Fruit fly (Drosophila melanogaster) whole organism, embryonic: ENCODE measurements around the gene CG33203.
A peak's percentile ranks its signal among the peaks of the same experiment; 100 is the strongest.

Experiments
- Aef1 ChIP-seq: fragments of 200-800 bp; sonication (Bioruptor generic); IDR thresholded peaks from 3 replicates; pipeline ENCODE4 v1.3.6; 2022; ENCODE audit warnings: missing biosample characterization, missing genetic modification characterization
- Atf-2 ChIP-seq: fragments of 200-800 bp; sonication (Bioruptor generic); optimal IDR thresholded peaks from 2 replicates; lab custom pipeline; 2016; ENCODE audit warnings: missing biosample characterization, missing genetic modification characterization
- CG10431 ChIP-seq: fragments of 200-800 bp; sonication (Bioruptor generic); optimal IDR thresholded peaks from 3 replicates; lab custom pipeline; 2018; ENCODE audit warnings: missing biosample characterization, mild to moderate bottlenecking, missing genetic modification characterization
- CG10979 ChIP-seq: fragments of 200-800 bp; sonication (Bioruptor generic); optimal IDR thresholded peaks from 2 replicates; lab custom pipeline; 2018; ENCODE audit warnings: missing biosample characterization, mild to moderate bottlenecking, missing genetic modification characterization, moderate library complexity
- CG11093 ChIP-seq: fragments of 200-800 bp; sonication (Bioruptor generic); IDR thresholded peaks from 3 replicates; pipeline ENCODE4 v1.3.6; 2022; ENCODE audit warnings: missing biosample characterization, missing genetic modification characterization
- CG11723 ChIP-seq: fragments of 200-800 bp; sonication (Bioruptor generic); optimal IDR thresholded peaks from 2 replicates; lab custom pipeline; 2017; ENCODE audit warnings: missing biosample characterization, mild to moderate bottlenecking, missing genetic modification characterization
- CG12071 ChIP-seq: fragments of 200-800 bp; sonication (Bioruptor generic); optimal IDR thresholded peaks from 3 replicates; lab custom pipeline; 2018; ENCODE audit warnings: missing biosample characterization, mild to moderate bottlenecking, missing genetic modification characterization
- CG12744 ChIP-seq: fragments of 200-800 bp; sonication (Bioruptor generic); optimal IDR thresholded peaks from 2 replicates; lab custom pipeline; 2016; ENCODE audit warnings: missing biosample characterization, missing genetic modification characterization
- CG13894 ChIP-seq: fragments of 200-800 bp; sonication (Bioruptor generic); optimal IDR thresholded peaks from 3 replicates; lab custom pipeline; 2018; ENCODE audit warnings: missing biosample characterization, mild to moderate bottlenecking, missing genetic modification characterization, moderate library complexity
- CG14441 ChIP-seq: fragments of 200-800 bp; sonication (Bioruptor generic); IDR thresholded peaks from 2 replicates; pipeline ENCODE4 v1.3.6; 2022; ENCODE audit warnings: missing biosample characterization, missing genetic modification characterization
- CG15601 ChIP-seq: fragments of 200-800 bp; sonication (Bioruptor generic); optimal IDR thresholded peaks from 3 replicates; lab custom pipeline; 2019; ENCODE audit warnings: missing biosample characterization, mild to moderate bottlenecking, missing genetic modification characterization, moderate library complexity
- CG16815 ChIP-seq: fragments of 200-800 bp; sonication (Bioruptor generic); optimal IDR thresholded peaks from 3 replicates; lab custom pipeline; 2017; ENCODE audit warnings: missing biosample characterization, mild to moderate bottlenecking, missing genetic modification characterization
- CG17612 ChIP-seq: fragments of 200-800 bp; sonication (Bioruptor generic); IDR thresholded peaks from 2 replicates; pipeline ENCODE4 v1.3.6; 2022; ENCODE audit warnings: missing biosample characterization, missing genetic modification characterization
- CG1792 ChIP-seq: fragments of 200-800 bp; sonication (Bioruptor generic); optimal IDR thresholded peaks from 2 replicates; lab custom pipeline; 2016; ENCODE audit warnings: missing biosample characterization, missing genetic modification characterization
- CG6175 ChIP-seq: fragments of 200-800 bp; sonication (Bioruptor generic); IDR thresholded peaks from 3 replicates; pipeline ENCODE4 v1.3.6; 2022; ENCODE audit warnings: missing biosample characterization, missing genetic modification characterization
- CG6791 ChIP-seq: fragments of 200-800 bp; sonication (Bioruptor generic); IDR thresholded peaks from 3 replicates; pipeline ENCODE4 v1.3.6; 2022; ENCODE audit warnings: missing biosample characterization, missing genetic modification characterization; ENCODE audit not compliant: partially characterized antibody
- CG8944 ChIP-seq: fragments of 200-800 bp; sonication (Bioruptor generic); optimal IDR thresholded peaks from 3 replicates; lab custom pipeline; 2016; ENCODE audit warnings: missing biosample characterization, missing genetic modification characterization
- CHES-1-like ChIP-seq: fragments of 200-800 bp; sonication (Bioruptor generic); optimal IDR thresholded peaks from 2 replicates; lab custom pipeline; 2016; ENCODE audit warnings: missing biosample characterization, missing genetic modification characterization
- Dek ChIP-seq: fragments of 200-800 bp; sonication (Bioruptor generic); optimal IDR thresholded peaks from 3 replicates; lab custom pipeline; 2019; ENCODE audit warnings: missing biosample characterization, mild to moderate bottlenecking, missing genetic modification characterization, moderate library complexity
- Dfd ChIP-seq, 2 experiments: fragments of >200 bp; optimal IDR thresholded peaks; 2 replicates each; lab custom pipeline; 2017; ENCODE audit warnings: missing biosample characterization in 2 of 2, missing genetic modification characterization in 2 of 2
- ERR ChIP-seq: fragments of 200-800 bp; sonication (Bioruptor generic); optimal IDR thresholded peaks from 2 replicates; lab custom pipeline; 2016; ENCODE audit warnings: missing biosample characterization, missing genetic modification characterization
- Fer2 ChIP-seq: fragments of 200-800 bp; sonication (Bioruptor generic); optimal IDR thresholded peaks from 2 replicates; lab custom pipeline; 2018; ENCODE audit warnings: missing biosample characterization, mild to moderate bottlenecking, missing genetic modification characterization, moderate library complexity
- H2.0 ChIP-seq: fragments of 200-800 bp; sonication (Bioruptor generic); IDR thresholded peaks from 2 replicates; pipeline ENCODE4 v1.3.6; 2022; ENCODE audit warnings: missing biosample characterization, missing genetic modification characterization
- HLH3B ChIP-seq: fragments of 200-800 bp; sonication (Bioruptor generic); IDR thresholded peaks from 2 replicates; pipeline ENCODE4 v1.3.6; 2022; ENCODE audit warnings: missing biosample characterization, missing genetic modification characterization
- HmgD ChIP-seq: fragments of 200-800 bp; sonication (Bioruptor generic); optimal IDR thresholded peaks from 3 replicates; lab custom pipeline; 2016; ENCODE audit warnings: missing biosample characterization, missing genetic modification characterization
- Hr39 ChIP-seq: fragments of >200 bp; optimal IDR thresholded peaks from 2 replicates; lab custom pipeline; 2017
- MTF-1 ChIP-seq: fragments of 200-800 bp; sonication (Bioruptor generic); optimal IDR thresholded peaks from 2 replicates; lab custom pipeline; 2018; ENCODE audit warnings: missing biosample characterization, mild to moderate bottlenecking, missing genetic modification characterization, borderline replicate concordance
- Myb ChIP-seq: fragments of 200-800 bp; sonication (Bioruptor generic); optimal IDR thresholded peaks from 2 replicates; lab custom pipeline; 2016; ENCODE audit warnings: missing biosample characterization, missing genetic modification characterization
- ac ChIP-seq: fragments of 200-800 bp; sonication (Bioruptor generic); optimal IDR thresholded peaks from 3 replicates; lab custom pipeline; 2017; ENCODE audit warnings: missing biosample characterization, mild to moderate bottlenecking, missing genetic modification characterization
- caup ChIP-seq: fragments of 200-800 bp; sonication (Bioruptor generic); optimal IDR thresholded peaks from 3 replicates; lab custom pipeline; 2017; ENCODE audit warnings: missing biosample characterization, mild to moderate bottlenecking, missing genetic modification characterization, moderate library complexity; ENCODE audit not compliant: severe bottlenecking
- chn ChIP-seq: fragments of 200-800 bp; sonication (Bioruptor generic); optimal IDR thresholded peaks from 2 replicates; lab custom pipeline; 2016; ENCODE audit warnings: missing biosample characterization, missing genetic modification characterization
- crol ChIP-seq: fragments of 200-800 bp; sonication (Bioruptor generic); IDR thresholded peaks from 2 replicates; pipeline ENCODE4 v1.3.6; 2022; ENCODE audit warnings: missing biosample characterization, missing genetic modification characterization
- dati ChIP-seq: fragments of 200-800 bp; sonication (Bioruptor generic); IDR thresholded peaks from 2 replicates; pipeline ENCODE4 v1.3.6; 2022; ENCODE audit warnings: missing biosample characterization, missing genetic modification characterization
- ems ChIP-seq: fragments of 200-800 bp; sonication (Bioruptor generic); optimal IDR thresholded peaks from 3 replicates; lab custom pipeline; 2016; ENCODE audit warnings: missing biosample characterization, missing genetic modification characterization
- en ChIP-seq: fragments of 200-800 bp; sonication (Bioruptor generic); optimal IDR thresholded peaks from 2 replicates; lab custom pipeline; 2016; ENCODE audit warnings: missing biosample characterization, missing genetic modification characterization
- ewg ChIP-seq: fragments of 200-800 bp; sonication (Bioruptor generic); optimal IDR thresholded peaks from 3 replicates; lab custom pipeline; 2017; ENCODE audit warnings: mild to moderate bottlenecking, missing biosample characterization, missing genetic modification reagents, missing genetic modification characterization
- fd96Cb ChIP-seq: fragments of 200-800 bp; sonication (Bioruptor generic); optimal IDR thresholded peaks from 2 replicates; lab custom pipeline; 2018; ENCODE audit warnings: missing biosample characterization, mild to moderate bottlenecking, missing genetic modification characterization, moderate library complexity
- ftz-f1 ChIP-seq: fragments of 200-800 bp; sonication (Bioruptor generic); optimal IDR thresholded peaks from 2 replicates; lab custom pipeline; 2016; ENCODE audit warnings: missing biosample characterization, missing genetic modification characterization
- hkb ChIP-seq, 2 experiments: fragments of 200-800 bp in 1 of 2; fragments of >200 bp in 1 of 2; sonication (Bioruptor generic) in 1 of 2; IDR thresholded peaks in 1 of 2; optimal IDR thresholded peaks in 1 of 2; 2 replicates each; pipeline versions ENCODE4 v1.3.6 to Lab custom; 2017 to 2022; ENCODE audit warnings: missing biosample characterization in 1 of 2, missing genetic modification characterization in 1 of 2
- jing ChIP-seq: fragments of 200-800 bp; sonication (Bioruptor generic); optimal IDR thresholded peaks from 2 replicates; lab custom pipeline; 2018; ENCODE audit warnings: missing biosample characterization, mild to moderate bottlenecking, missing genetic modification characterization
- lab ChIP-seq: fragments of 200-800 bp; sonication (Bioruptor generic); optimal IDR thresholded peaks from 3 replicates; lab custom pipeline; 2017; ENCODE audit warnings: missing biosample characterization, missing genetic modification characterization, mild to moderate bottlenecking, moderate library complexity, missing genetic modification reagents
- mam ChIP-seq: fragments of 200-800 bp; sonication (Bioruptor generic); optimal IDR thresholded peaks from 3 replicates; lab custom pipeline; 2016; ENCODE audit warnings: missing biosample characterization, missing genetic modification characterization
- pfk ChIP-seq: fragments of 200-800 bp; sonication (Bioruptor generic); optimal IDR thresholded peaks from 2 replicates; lab custom pipeline; 2018; ENCODE audit warnings: missing biosample characterization, mild to moderate bottlenecking, missing genetic modification characterization, moderate library complexity
- sr ChIP-seq: fragments of 200-800 bp; sonication (Bioruptor generic); IDR thresholded peaks from 3 replicates; pipeline ENCODE4 v1.3.6; 2022; ENCODE audit warnings: missing biosample characterization, missing genetic modification characterization
- toy ChIP-seq: fragments of 200-800 bp; sonication (Bioruptor generic); IDR thresholded peaks from 2 replicates; pipeline ENCODE4 v1.3.6; 2022; ENCODE audit warnings: missing biosample characterization, missing genetic modification characterization
- ttk ChIP-seq: fragments of 200-800 bp; sonication (Bioruptor generic); IDR thresholded peaks from 2 replicates; pipeline ENCODE4 v2.1.2; 2022; ENCODE audit warnings: missing biosample characterization, missing genetic modification characterization
- vnd ChIP-seq: fragments of 200-800 bp; sonication (Bioruptor generic); IDR thresholded peaks from 3 replicates; pipeline ENCODE4 v1.3.6; 2022; ENCODE audit warnings: missing biosample characterization, missing genetic modification characterization; ENCODE audit not compliant: partially characterized antibody
- vvl ChIP-seq: fragments of 200-800 bp; sonication (Bioruptor generic); IDR thresholded peaks from 2 replicates; pipeline ENCODE4 v1.3.6; 2022; ENCODE audit warnings: missing biosample characterization, missing genetic modification characterization

CG33203 gene

DNA sequence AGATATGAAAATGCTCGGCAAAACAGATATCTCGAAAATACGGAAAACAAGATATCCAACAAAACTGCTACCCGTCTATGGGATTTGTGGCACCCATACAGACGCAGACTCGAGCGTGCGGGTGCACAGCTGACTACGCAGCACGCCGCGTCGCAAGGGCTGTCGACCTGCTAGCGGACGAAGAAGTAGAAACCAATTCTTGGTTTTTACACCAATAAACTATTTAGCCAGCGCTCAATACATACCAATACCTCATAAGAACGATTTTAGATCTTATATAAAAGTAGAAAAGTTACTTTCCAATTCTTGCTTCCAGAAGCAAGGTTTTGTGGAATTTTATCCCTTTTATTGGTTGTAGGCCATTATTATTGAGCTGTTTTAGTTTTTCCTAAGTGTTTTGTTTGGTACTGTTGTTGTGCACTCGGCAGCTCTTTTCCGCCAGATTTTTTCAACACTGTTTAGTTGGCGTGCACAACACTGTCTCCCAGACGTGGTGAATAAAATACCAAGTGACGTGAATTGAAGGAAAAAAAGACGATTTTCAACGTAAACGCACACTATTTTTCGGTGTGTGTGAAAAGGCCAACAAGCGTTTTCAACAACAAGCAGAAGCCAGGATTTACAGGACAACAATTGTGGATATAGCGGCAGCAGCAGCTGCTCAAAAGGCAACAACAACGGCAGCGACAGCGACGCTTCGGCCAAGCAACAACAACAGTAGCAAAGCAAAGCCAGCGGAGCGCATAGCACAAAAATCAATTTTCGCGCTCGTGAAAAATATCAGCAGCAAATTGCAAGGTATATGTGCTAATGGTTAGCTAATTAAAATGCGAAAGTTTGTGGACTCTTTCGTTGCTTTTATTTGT is 1.3 kb upstream of the CG33203 start (continued):
- no peak for TF ChIP-seq crol (GFP tag; lab: Robert Waterston, UW)
- TF ChIP-seq jing (GFP tag; lab: Kevin White, UChicago) = peak; percentile 33
- TF ChIP-seq dati (GFP tag; lab: Robert Waterston, UW) = no peak
- TF ChIP-seq vnd (GFP tag; lab: Robert Waterston, UW) = no peak
- TF ChIP-seq Myb (GFP tag; lab: Kevin White, UChicago) = peak; percentile 77
- TF ChIP-seq Dfd (GFP tag; optimal IDR thresholded peaks at IDR 0.05; lab: Kevin White, UChicago) = no peak
- peak; percentile 68 for TF ChIP-seq chn (GFP tag; lab: Kevin White, UChicago)
- TF ChIP-seq en (GFP tag; lab: Kevin White, UChicago) = peak; percentile 73
- peak; percentile 52; the same call in 1 of the 2 replicates for TF ChIP-seq ttk (GFP tag; lab: Robert Waterston, UW)
- TF ChIP-seq ac (GFP tag; lab: Kevin White, UChicago) = peak; percentile 8
- peak; percentile 28 for TF ChIP-seq CG15601
- TF ChIP-seq CG12744 (GFP tag; lab: Kevin White, UChicago) = peak; percentile 16
- peak; percentile 71 for TF ChIP-seq fd96Cb (tag; lab: Kevin White, UChicago)
- peak; percentile 62; the same call in 1 of the 2 replicates for TF ChIP-seq CG17612
- TF ChIP-seq HmgD (GFP tag; lab: Kevin White, UChicago) = peak; percentile 78
- TF ChIP-seq hkb (optimal IDR thresholded peaks at IDR 0.05; lab: Kevin White, UChicago) = peak; percentile 67
- peak; percentile 63 for TF ChIP-seq hkb (GFP tag; IDR thresholded peaks at IDR 0.05; lab: Robert Waterston, UW)
- peak; percentile 77 for TF ChIP-seq ems (GFP tag; lab: Kevin White, UChicago)
- TF ChIP-seq Fer2 (tag; lab: Kevin White, UChicago) = peak; percentile 80
- peak; percentile 80 for TF ChIP-seq CG13894 (tag; lab: Kevin White, UChicago)
- peak; percentile 59 for TF ChIP-seq Dek
- TF ChIP-seq CG6791 (GFP tag; lab: Robert Waterston, UW) = 0 out of 3 replicates have a peak, but pooled peaks have one; percentile 7
- no peak for TF ChIP-seq toy (GFP tag; lab: Robert Waterston, UW)
- peak; percentile 69 for TF ChIP-seq Aef1 (GFP tag; lab: Robert Waterston, UW)
- TF ChIP-seq CG6175 = peak; percentile 89
- peak; percentile 78 for TF ChIP-seq Atf-2 (GFP tag; lab: Kevin White, UChicago)
- TF ChIP-seq CHES-1-like = peak; percentile 94
- TF ChIP-seq CG12071 (GFP tag; lab: Kevin White, UChicago) = peak; percentile 53
- TF ChIP-seq CG11093 (GFP tag; lab: Robert Waterston, UW) = peak; percentile 63; the same call in 1 of the 3 replicates
- peak; percentile 75 for TF ChIP-seq ERR
- peak; percentile 72 for TF ChIP-seq CG16815 (GFP tag; lab: Kevin White, UChicago)
- peak; percentile 33 for TF ChIP-seq CG10431 (GFP tag; lab: Kevin White, UChicago)
- TF ChIP-seq CG11723 (GFP tag; lab: Kevin White, UChicago) = peak; percentile 71
- TF ChIP-seq vvl = peak; percentile 74
- peak; percentile 91 for TF ChIP-seq mam (GFP tag; lab: Kevin White, UChicago)
- peak; percentile 56; the same call in 1 of the 2 replicates for TF ChIP-seq HLH3B
- TF ChIP-seq ftz-f1 = peak; percentile 43
- peak; percentile 86 for TF ChIP-seq CG1792 (GFP tag; lab: Kevin White, UChicago)
- TF ChIP-seq lab = peak; percentile 86
- peak; percentile 58 for TF ChIP-seq MTF-1 (GFP tag; lab: Kevin White, UChicago)
- TF ChIP-seq CG14441 (GFP tag; lab: Robert Waterston, UW) = peak; percentile 78
- peak; percentile 90 for TF ChIP-seq caup
- peak; percentile 95 for TF ChIP-seq ewg
- TF ChIP-seq CG10979 = peak; percentile 62
- TF ChIP-seq H2.0 (GFP tag; lab: Robert Waterston, UW) = peak; percentile 58
- peak; percentile 34 for TF ChIP-seq pfk
- TF ChIP-seq CG8944 = peak; percentile 88
- TF ChIP-seq Hr39 (lab: Kevin White, UChicago) = no peak
- no peak for TF ChIP-seq sr (GFP tag; lab: Robert Waterston, UW)
